Fruit fly (Drosophila melanogaster) whole organism, pupa: ENCODE measurements around the gene grp.

Source experiments
- CG14655 ChIP-seq: fragments of 200-800 bp; sonication (Bioruptor generic); optimal IDR thresholded peaks from 3 replicates; lab custom pipeline; 2017; ENCODE audit warnings: mild to moderate bottlenecking, missing biosample characterization, missing genetic modification reagents, missing genetic modification characterization
- CG34367 ChIP-seq: fragments of 200-800 bp; sonication (Bioruptor generic); optimal IDR thresholded peaks from 2 replicates; lab custom pipeline; 2018; ENCODE audit warnings: missing biosample characterization, mild to moderate bottlenecking, missing genetic modification characterization
- CG4496 ChIP-seq: fragments of 200-800 bp; sonication (Bioruptor generic); IDR thresholded peaks from 3 replicates; pipeline ENCODE4 v1.3.6; 2022; ENCODE audit warnings: missing biosample characterization, missing genetic modification characterization
- D1 ChIP-seq: fragments of 200-800 bp; sonication (Bioruptor generic); optimal IDR thresholded peaks from 2 replicates; lab custom pipeline; 2018; ENCODE audit warnings: missing biosample characterization, mild to moderate bottlenecking, missing genetic modification characterization, moderate library complexity
- Pif1A ChIP-seq: fragments of 200-800 bp; sonication (Bioruptor generic); optimal IDR thresholded peaks from 3 replicates; lab custom pipeline; 2016; ENCODE audit warnings: missing biosample characterization, missing genetic modification characterization
- Pif1B ChIP-seq: fragments of 200-800 bp; sonication (Bioruptor generic); optimal IDR thresholded peaks from 3 replicates; lab custom pipeline; 2016; ENCODE audit warnings: missing biosample characterization, missing genetic modification characterization
- Snoo ChIP-seq: fragments of 200-800 bp; sonication (Bioruptor generic); optimal IDR thresholded peaks from 3 replicates; lab custom pipeline; 2017; ENCODE audit warnings: missing biosample characterization, mild to moderate bottlenecking, missing genetic modification characterization, inconsistent platforms
- rn ChIP-seq: fragments of 200-800 bp; sonication (Bioruptor generic); IDR thresholded peaks from 2 replicates; pipeline ENCODE4 v1.3.6; 2022; ENCODE audit warnings: missing biosample characterization, missing genetic modification characterization

dm6 chr2L:16727578-16728023, 47.7 kb downstream of the grp start, which contains the start of gene VhaSFD:
- no peak for TF ChIP-seq Pif1A (GFP tag; lab: Kevin White, UChicago)
- no peak for TF ChIP-seq rn
- no peak for TF ChIP-seq D1 (tag; lab: Kevin White, UChicago)
- 0 out of 3 replicates have a peak, but pooled peaks have one; percentile 33 for TF ChIP-seq CG4496 (GFP tag; lab: Robert Waterston, UW)
- TF ChIP-seq Pif1B (GFP tag; lab: Kevin White, UChicago) = no peak
- peak; percentile 26 for TF ChIP-seq Snoo (tag; lab: Kevin White, UChicago)
- TF ChIP-seq CG34367 (tag; lab: Kevin White, UChicago) = no peak
- no peak for TF ChIP-seq CG14655
